Worm (Caenorhabditis elegans) whole organism, L4 larva: Measurements from ENCODE around the gene C49A9.9.
A peak's percentile ranks its signal among the peaks of the same experiment; 100 is the strongest.

Source experiments
- D1046.2 ChIP-seq: fragments of 200-800 bp; sonication (Bioruptor generic); IDR thresholded peaks from 2 replicates; pipeline ENCODE4 v1.3.6; 2022; ENCODE audit warnings: missing genetic modification characterization, missing compliant biosample characterization
- F37D6.2 ChIP-seq: sonication (generic microtip); optimal IDR thresholded peaks from 2 replicates; lab custom pipeline; 2016; ENCODE audit warnings: mild to moderate bottlenecking, missing genetic modification characterization, missing compliant biosample characterization
- F49E8.2 ChIP-seq: sonication (generic microtip); optimal IDR thresholded peaks from 2 replicates; lab custom pipeline; 2016; ENCODE audit warnings: missing compliant biosample characterization, mild to moderate bottlenecking, missing genetic modification characterization, borderline replicate concordance
- R02D3.7 ChIP-seq: fragments of 150-350 bp; sonication (generic microtip); optimal IDR thresholded peaks from 3 replicates; lab custom pipeline; 2014; ENCODE audit warnings: missing biosample characterization, missing genetic modification characterization
- aha-1 ChIP-seq: fragments of 150-350 bp; peaks from one replicate; lab custom pipeline; 2014; ENCODE audit warnings: missing biosample characterization, missing genetic modification characterization
- arid-1 ChIP-seq: fragments of 200-800 bp; sonication (Bioruptor generic); conservative IDR thresholded peaks from 2 replicates; pipeline ENCODE4 v1.3.6; 2022; ENCODE audit warnings: missing genetic modification reagents, missing genetic modification characterization, missing compliant biosample characterization
- ceh-32 ChIP-seq: sonication (generic microtip); optimal IDR thresholded peaks from 2 replicates; lab custom pipeline; 2016; ENCODE audit warnings: mild to moderate bottlenecking, missing genetic modification characterization, missing compliant biosample characterization; ENCODE audit not compliant: poor library complexity
- ceh-44 ChIP-seq: fragments of 200-800 bp; sonication (Bioruptor generic); IDR thresholded peaks from 2 replicates; pipeline ENCODE4 v1.3.6; 2022; ENCODE audit warnings: missing genetic modification reagents, missing genetic modification characterization, missing compliant biosample characterization
- ctbp-1 ChIP-seq: fragments of 200-800 bp; sonication (Bioruptor generic); IDR thresholded peaks from 2 replicates; pipeline ENCODE4 v1.3.6; 2022; ENCODE audit warnings: missing genetic modification reagents, missing genetic modification characterization, missing compliant biosample characterization
- daf-12 ChIP-seq: fragments of 150-350 bp; optimal IDR thresholded peaks from 2 replicates; lab custom pipeline; 2014; ENCODE audit warnings: missing biosample characterization, missing genetic modification reagents, missing genetic modification characterization
- daf-16 ChIP-seq, 3 experiments: sonication (generic microtip); optimal IDR thresholded peaks; 2 replicates each; lab custom pipeline; 2016 to 2017; ENCODE audit warnings: missing genetic modification characterization in 3 of 3, missing genetic modification reagents in 3 of 3, mild to moderate bottlenecking in 2 of 3, missing compliant biosample characterization in 2 of 3, missing biosample characterization in 1 of 3, moderate library complexity in 1 of 3
- dmd-6 ChIP-seq: fragments of 200-800 bp; sonication (Bioruptor generic); IDR thresholded peaks from 2 replicates; pipeline ENCODE4 v1.3.6; 2022; ENCODE audit warnings: missing genetic modification reagents, missing genetic modification characterization, missing compliant biosample characterization
- dpl-1 ChIP-seq: fragments of 150-350 bp; optimal IDR thresholded peaks from 2 replicates; lab custom pipeline; 2014; ENCODE audit warnings: missing biosample characterization, missing genetic modification reagents, missing genetic modification characterization
- dve-1 ChIP-seq: sonication (generic microtip); optimal IDR thresholded peaks from 2 replicates; lab custom pipeline; 2017; ENCODE audit warnings: antibody characterized with exemption, mild to moderate bottlenecking, missing genetic modification characterization, missing compliant biosample characterization; ENCODE audit not compliant: insufficient read depth
- egl-27 ChIP-seq: sonication (generic microtip); optimal IDR thresholded peaks from 3 replicates; lab custom pipeline; 2017; ENCODE audit warnings: missing biosample characterization, missing genetic modification reagents, missing genetic modification characterization
- hmg-1.1 ChIP-seq: fragments of 200-800 bp; sonication (Bioruptor generic); IDR thresholded peaks from 2 replicates; pipeline ENCODE4 v1.3.6; 2022; ENCODE audit warnings: missing genetic modification reagents, missing genetic modification characterization, missing compliant biosample characterization
- jun-1 ChIP-seq: fragments of 150-350 bp; optimal IDR thresholded peaks from 2 replicates; lab custom pipeline; 2014; ENCODE audit warnings: missing biosample characterization, missing genetic modification reagents, missing genetic modification characterization
- lin-15B ChIP-seq: fragments of 150-350 bp; sonication (generic microtip); optimal IDR thresholded peaks from 3 replicates; lab custom pipeline; 2014; ENCODE audit warnings: missing biosample characterization, missing genetic modification characterization
- lin-29 ChIP-seq: fragments of 200-800 bp; sonication (Bioruptor generic); IDR thresholded peaks from 2 replicates; pipeline ENCODE4 v1.3.6; 2022; ENCODE audit warnings: missing genetic modification reagents, missing genetic modification characterization, missing compliant biosample characterization
- lin-39 ChIP-seq: fragments of 150-350 bp; optimal IDR thresholded peaks from 2 replicates; lab custom pipeline; 2014; ENCODE audit warnings: missing biosample characterization, missing genetic modification reagents, missing genetic modification characterization
- nhr-11 ChIP-seq: fragments of 150-350 bp; optimal IDR thresholded peaks from 2 replicates; lab custom pipeline; 2014; ENCODE audit warnings: missing biosample characterization, missing genetic modification characterization
- nhr-111 ChIP-seq: fragments of 200-800 bp; sonication (Bioruptor generic); optimal IDR thresholded peaks from 2 replicates; lab custom pipeline; 2018; ENCODE audit warnings: mild to moderate bottlenecking, missing genetic modification characterization, missing compliant biosample characterization
- nhr-237 ChIP-seq: sonication (generic microtip); optimal IDR thresholded peaks from 2 replicates; lab custom pipeline; 2017; ENCODE audit warnings: missing biosample characterization, missing genetic modification characterization
- nhr-28 ChIP-seq: fragments of 150-350 bp; optimal IDR thresholded peaks from 2 replicates; lab custom pipeline; 2014; ENCODE audit warnings: missing biosample characterization, missing genetic modification characterization
- pha-4 ChIP-seq, 2 experiments: fragments of 150-350 bp in 1 of 2; fragments of 200-800 bp in 1 of 2; sonication (Bioruptor generic) in 1 of 2; IDR thresholded peaks in 1 of 2; optimal IDR thresholded peaks in 1 of 2; 2 replicates each; pipeline versions ENCODE4 v1.3.6 to Lab custom; 2014 to 2022; ENCODE audit warnings: missing genetic modification characterization in 2 of 2, missing genetic modification reagents in 2 of 2, missing biosample characterization in 1 of 2, missing compliant biosample characterization in 1 of 2
- php-3 ChIP-seq: fragments of 200-800 bp; sonication (Bioruptor generic); IDR thresholded peaks from 2 replicates; pipeline ENCODE4 v1.3.6; 2022; ENCODE audit warnings: missing genetic modification reagents, missing genetic modification characterization, missing compliant biosample characterization
- pqm-1 ChIP-seq: sonication (generic microtip); optimal IDR thresholded peaks from 2 replicates; lab custom pipeline; 2017; ENCODE audit warnings: missing biosample characterization, missing genetic modification characterization
- set-16 ChIP-seq: fragments of 200-800 bp; sonication (Bioruptor generic); IDR thresholded peaks from 2 replicates; pipeline ENCODE4 v1.3.6; 2022; ENCODE audit warnings: missing genetic modification reagents, missing genetic modification characterization, missing compliant biosample characterization
- tra-1 ChIP-seq: fragments of 200-800 bp; sonication (Bioruptor generic); IDR thresholded peaks from 2 replicates; pipeline ENCODE4 v1.3.6; 2022; ENCODE audit warnings: missing genetic modification reagents, missing genetic modification characterization, missing compliant biosample characterization
- unc-130 ChIP-seq: sonication (generic microtip); optimal IDR thresholded peaks from 2 replicates; lab custom pipeline; 2016; ENCODE audit warnings: missing genetic modification reagents, missing genetic modification characterization, missing compliant biosample characterization
- unc-39 ChIP-seq: sonication (generic microtip); optimal IDR thresholded peaks from 2 replicates; lab custom pipeline; 2017; ENCODE audit warnings: missing biosample characterization, missing genetic modification characterization
- unc-62 ChIP-seq, 3 experiments: fragments of 150-350 bp in 1 of 3; sonication (generic microtip); optimal IDR thresholded peaks in 2 of 3; peaks in 1 of 3; 1 replicate in 1 of 3; 2 replicates in 2 of 3; lab custom pipeline; 2014 to 2017; ENCODE audit warnings: missing biosample characterization in 3 of 3, missing genetic modification characterization in 3 of 3, missing genetic modification reagents in 3 of 3, missing genotype in 1 of 3
- zip-11 ChIP-seq: fragments of 200-800 bp; sonication (Bioruptor generic); IDR thresholded peaks from 2 replicates; pipeline ENCODE4 v1.3.6; 2022; ENCODE audit warnings: missing genetic modification characterization, missing compliant biosample characterization
- ztf-11 ChIP-seq: fragments of 150-350 bp; optimal IDR thresholded peaks from 2 replicates; lab custom pipeline; 2014; ENCODE audit warnings: missing biosample characterization, missing genetic modification characterization
- ztf-7 ChIP-seq: fragments of 150-350 bp; optimal IDR thresholded peaks from 2 replicates; lab custom pipeline; 2014; ENCODE audit warnings: missing biosample characterization, missing genetic modification characterization

Gene C49A9.9

DNA sequence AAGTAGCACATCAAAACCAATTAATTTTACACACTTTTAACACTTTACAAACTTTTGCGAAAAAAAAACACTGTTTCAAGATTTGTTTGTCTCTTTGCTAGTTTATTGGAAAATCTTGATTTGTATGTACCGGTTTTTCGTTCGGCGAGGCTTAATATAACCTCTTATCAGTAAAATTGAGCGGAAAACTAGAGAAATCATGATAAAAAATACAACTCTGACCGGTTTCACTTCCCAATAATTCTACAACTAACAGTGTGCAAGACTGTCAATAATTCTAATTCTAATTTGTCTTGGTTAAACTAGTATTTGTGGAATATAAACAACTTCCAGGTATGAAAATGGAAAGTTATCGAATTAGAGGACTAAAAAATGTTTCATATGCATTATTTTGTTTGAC lies 4.7 kb downstream of the C49A9.9 start, which contains the start of gene C49A9.3 (continued):
- TF ChIP-seq nhr-111 (GFP tag; lab: Kevin White, UChicago) = no peak
- TF ChIP-seq lin-39 (tag; lab: Kevin White, UChicago) = no peak

ce11 chrIV:6225143-6225542 lies 8.0 kb downstream of the C49A9.9 start, which contains the start of gene C49A9.2:
Gene C49A9.2, plus strand, starts transcription at chrIV:6225443.
- TF ChIP-seq pqm-1 (tag; lab: Kevin White, UChicago) = peak; percentile 8
- TF ChIP-seq daf-16 (GFP tag; optimal IDR thresholded peaks at IDR 0.05; lab: Kevin White, UChicago) = no peak
- peak; percentile 36 for TF ChIP-seq daf-16 (tag; optimal IDR thresholded peaks at IDR 0.05; lab: Kevin White, UChicago)
- no peak for TF ChIP-seq ceh-44 (GFP tag; lab: Robert Waterston, UW)
- peak; percentile 18 for TF ChIP-seq nhr-28 (tag; lab: Kevin White, UChicago)

ce11 chrIV:6227974-6228373 lies 10.8 kb downstream of the C49A9.9 start, which contains the start of gene C49A9.1:
Gene C49A9.1, plus strand, starts transcription at chrIV:6228190.
- TF ChIP-seq lin-29 (GFP tag; lab: Robert Waterston, UW) = no peak
- no peak for TF ChIP-seq R02D3.7
- TF ChIP-seq F49E8.2 = no peak
- no peak for TF ChIP-seq php-3
- peak; percentile 15 for TF ChIP-seq dve-1 (tag; lab: Kevin White, UChicago)
- peak; percentile 70 for TF ChIP-seq pqm-1 (tag; lab: Kevin White, UChicago)
- no peak for TF ChIP-seq lin-15B
- peak; percentile 32 for TF ChIP-seq aha-1 (tag; lab: Kevin White, UChicago)
- peak; percentile 3 for TF ChIP-seq nhr-28 (tag; lab: Kevin White, UChicago)
- TF ChIP-seq jun-1 (tag; lab: Kevin White, UChicago) = no peak
- no peak for TF ChIP-seq zip-11 (GFP tag; lab: Robert Waterston, UW)
- TF ChIP-seq hmg-1.1 (GFP tag; lab: Robert Waterston, UW) = no peak
- no peak for TF ChIP-seq egl-27 (tag; lab: Kevin White, UChicago)
- no peak for TF ChIP-seq ceh-32 (tag; lab: Kevin White, UChicago)
- TF ChIP-seq F37D6.2 (tag; lab: Kevin White, UChicago) = no peak
- TF ChIP-seq daf-16 (GFP tag; optimal IDR thresholded peaks at IDR 0.05; lab: Kevin White, UChicago) = no peak
- peak; percentile 46 for TF ChIP-seq daf-16 (tag; optimal IDR thresholded peaks at IDR 0.05; lab: Kevin White, UChicago)
- no peak for TF ChIP-seq ztf-11 (tag; lab: Kevin White, UChicago)
- TF ChIP-seq D1046.2 (GFP tag; lab: Robert Waterston, UW) = no peak
- no peak for TF ChIP-seq daf-12

ce11 chrIV:6230560-6231073 lies 13.4 kb downstream of the C49A9.9 start, which contains the start of gene F58F9.4:
Gene F58F9.4, plus strand, starts transcription at chrIV:6231023.
- peak; percentile 37; the same call in 1 of the 2 replicates for TF ChIP-seq dmd-6 (GFP tag; lab: Robert Waterston, UW)
- TF ChIP-seq pqm-1 (tag; lab: Kevin White, UChicago) = peak; percentile 41
- TF ChIP-seq nhr-28 (tag; lab: Kevin White, UChicago) = peak; percentile 28
- TF ChIP-seq nhr-111 (GFP tag; lab: Kevin White, UChicago) = no peak
- no peak for TF ChIP-seq daf-16 (GFP tag; optimal IDR thresholded peaks at IDR 0.05; lab: Kevin White, UChicago)
- TF ChIP-seq daf-16 (tag; optimal IDR thresholded peaks at IDR 0.05; lab: Kevin White, UChicago) = peak; percentile 31

- no peak for TF ChIP-seq dpl-1
- peak; percentile 30 for TF ChIP-seq dve-1 (tag; lab: Kevin White, UChicago)
- no peak for TF ChIP-seq unc-39
- no peak for TF ChIP-seq ztf-7
- peak; percentile 25; the same call in 1 of the 2 replicates for TF ChIP-seq dmd-6 (GFP tag; lab: Robert Waterston, UW)
- TF ChIP-seq unc-62 (GFP tag; optimal IDR thresholded peaks at IDR 0.05 in 1 of 2; lab: Kevin White, UChicago) = peak in 1 of 2 experiments; percentile 88
- no peak for TF ChIP-seq unc-62 (tag; optimal IDR thresholded peaks at IDR 0.05; lab: Kevin White, UChicago)
- no peak for TF ChIP-seq unc-130 (GFP tag; lab: Kevin White, UChicago)
- TF ChIP-seq aha-1 (tag; lab: Kevin White, UChicago) = peak; percentile 73
- TF ChIP-seq tra-1 (GFP tag; lab: Robert Waterston, UW) = no peak
- no peak for TF ChIP-seq daf-16 (GFP tag; optimal IDR thresholded peaks at IDR 0.05; lab: Kevin White, UChicago)
- TF ChIP-seq daf-16 (tag; optimal IDR thresholded peaks at IDR 0.05; lab: Kevin White, UChicago) = peak; percentile 79
- no peak for TF ChIP-seq nhr-11
- TF ChIP-seq nhr-237 = no peak
- no peak for TF ChIP-seq ztf-11 (tag; lab: Kevin White, UChicago)
- TF ChIP-seq pha-4 (GFP tag; IDR thresholded peaks at IDR 0.05; lab: Robert Waterston, UW) = no peak
- TF ChIP-seq pha-4 (tag; optimal IDR thresholded peaks at IDR 0.05; lab: Kevin White, UChicago) = no peak
- peak; percentile 52 for TF ChIP-seq pqm-1 (tag; lab: Kevin White, UChicago)
- TF ChIP-seq set-16 = no peak
- TF ChIP-seq arid-1 (GFP tag; lab: Robert Waterston, UW) = no peak
- no peak for TF ChIP-seq ctbp-1 (GFP tag; lab: Robert Waterston, UW)
- TF ChIP-seq nhr-28 (tag; lab: Kevin White, UChicago) = peak; percentile 48
Measured at ce11 chrIV:6232769-6233290, 15.7 kb downstream of the C49A9.9 start, which contains the start of gene F58F9.3. Gene F58F9.3, plus strand, starts transcription at chrIV:6233240.
